Worm (Caenorhabditis elegans): Measurements from ENCODE around the gene K06H7.2.

- TF ChIP-seq nhr-237 (tag; optimal IDR thresholded peaks at IDR 0.05) (no peak), nhr-10 (tag; optimal IDR thresholded peaks at IDR 0.05) (no peak), snpc-4 (tag; optimal IDR thresholded peaks at IDR 0.05) (no peak), nhr-11 (tag; optimal IDR thresholded peaks at IDR 0.05) (no peak), nhr-23 (tag; optimal IDR thresholded peaks at IDR 0.05) (no peak), ama-1 (optimal IDR thresholded peaks at IDR 0.05) (no peak), fos-1 (tag; optimal IDR thresholded peaks at IDR 0.05) (no peak), lin-39 (tag; optimal IDR thresholded peaks at IDR 0.05) (no peak), mab-5 (tag; optimal IDR thresholded peaks at IDR 0.05) (no peak), unc-62 (GFP tag; optimal IDR thresholded peaks at IDR 0.05) (no peak), lin-11 (tag; optimal IDR thresholded peaks at IDR 0.05) (no peak), alr-1 (tag; optimal IDR thresholded peaks at IDR 0.05) (no peak), egl-27 (tag; optimal IDR thresholded peaks at IDR 0.05) (no peak), nhr-77 (tag; optimal IDR thresholded peaks at IDR 0.05) (no peak)
Measured at ce11 chrIII:8066989-8067388, 26.4 kb upstream of the K06H7.2 start, which contains the start of gene pros-1.
